Fruit fly (Drosophila melanogaster) Kc167 (cell line): ENCODE data around the gene ND-13A.

Experiments used
- h ChIP-seq: fragments of >200 bp; optimal IDR thresholded peaks from 3 replicates; lab custom pipeline; 2018; ENCODE audit warnings: missing external identifiers
- psq ChIP-seq: fragments of >200 bp; optimal IDR thresholded peaks from 2 replicates; lab custom pipeline; 2017; ENCODE audit warnings: missing external identifiers

dm6 chr2L:5088649-5089270 lies 11.3 kb downstream of the ND-13A start:
- no peak for TF ChIP-seq psq (lab: Kevin White, UChicago)
- TF ChIP-seq h (lab: Kevin White, UChicago): no peak
